Worm (Caenorhabditis elegans) whole organism, young adult: ENCODE measurements around the gene srlf-4.
A peak's percentile ranks its signal among the peaks of the same experiment; 100 is the strongest.

Source experiments
- B0336.3 ChIP-seq: fragments of 200-800 bp; sonication (Bioruptor generic); IDR thresholded peaks from 2 replicates; pipeline ENCODE4 v1.3.6; 2022; ENCODE audit warnings: missing genetic modification characterization, missing compliant biosample characterization
- C17E4.6 ChIP-seq: fragments of 200-800 bp; sonication (Bioruptor generic); IDR thresholded peaks from 2 replicates; pipeline ENCODE4 v1.3.6; 2022; ENCODE audit warnings: missing genetic modification reagents, missing genetic modification characterization, missing compliant biosample characterization
- F10E7.11 ChIP-seq: sonication (generic microtip); optimal IDR thresholded peaks from 2 replicates; lab custom pipeline; 2017; ENCODE audit warnings: mild to moderate bottlenecking, missing genetic modification characterization, moderate library complexity, missing compliant biosample characterization
- F22D6.2 ChIP-seq: sonication (generic microtip); optimal IDR thresholded peaks from 2 replicates; lab custom pipeline; 2016; ENCODE audit warnings: mild to moderate bottlenecking, missing genetic modification characterization, missing compliant biosample characterization
- F39B2.1 ChIP-seq: fragments of 200-800 bp; sonication (Bioruptor generic); IDR thresholded peaks from 2 replicates; pipeline ENCODE4 v1.3.6; 2022; ENCODE audit warnings: missing genetic modification reagents, missing genetic modification characterization, missing compliant biosample characterization
- F57A8.1 ChIP-seq: fragments of 200-800 bp; sonication (Bioruptor generic); optimal IDR thresholded peaks from 2 replicates; lab custom pipeline; 2018; ENCODE audit warnings: mild to moderate bottlenecking, missing genetic modification characterization, moderate library complexity, missing compliant biosample characterization
- Y53G8AR.9 ChIP-seq: fragments of 200-800 bp; sonication (Bioruptor generic); conservative IDR thresholded peaks from 2 replicates; pipeline ENCODE4 v1.3.6; 2022; ENCODE audit warnings: missing genetic modification reagents, missing genetic modification characterization, missing compliant biosample characterization
- Y67H2A.10 ChIP-seq: fragments of 200-800 bp; sonication (Bioruptor generic); conservative IDR thresholded peaks from 2 replicates; pipeline ENCODE4 v1.3.6; 2022; ENCODE audit warnings: missing genetic modification reagents, missing genetic modification characterization, missing compliant biosample characterization
- akir-1 ChIP-seq: fragments of 200-800 bp; sonication (Bioruptor generic); optimal IDR thresholded peaks from 2 replicates; lab custom pipeline; 2018; ENCODE audit warnings: mild to moderate bottlenecking, missing genetic modification characterization, moderate library complexity, missing compliant biosample characterization
- ama-1 ChIP-seq, 3 experiments: fragments of 150-350 bp in 1 of 3; sonication (generic microtip) in 2 of 3; optimal IDR thresholded peaks; 2 replicates each; lab custom pipeline; 2014 to 2018; ENCODE audit warnings: missing biosample characterization in 2 of 3, missing genetic modification characterization in 2 of 3, missing genetic modification reagents in 2 of 3
- athp-1 ChIP-seq: sonication (generic microtip); optimal IDR thresholded peaks from 2 replicates; lab custom pipeline; 2017; ENCODE audit warnings: mild to moderate bottlenecking, missing genetic modification characterization, missing compliant biosample characterization
- attf-6 ChIP-seq: fragments of 200-800 bp; sonication (Bioruptor generic); IDR thresholded peaks from 2 replicates; pipeline ENCODE4 v1.3.6; 2022; ENCODE audit warnings: missing genetic modification reagents, missing genetic modification characterization, missing compliant biosample characterization
- cebp-1 ChIP-seq, 2 experiments: fragments of 200-800 bp in 1 of 2; sonication (Bioruptor generic) in 1 of 2; sonication (generic microtip) in 1 of 2; IDR thresholded peaks in 1 of 2; optimal IDR thresholded peaks in 1 of 2; 2 replicates each; pipeline versions ENCODE4 v1.3.6 to Lab custom; 2017 to 2022; ENCODE audit warnings: missing compliant biosample characterization in 2 of 2, missing genetic modification characterization in 2 of 2, mild to moderate bottlenecking in 1 of 2, missing genetic modification reagents in 1 of 2, moderate library complexity in 1 of 2
- ceh-100 ChIP-seq: fragments of 200-800 bp; sonication (Bioruptor generic); IDR thresholded peaks from 2 replicates; pipeline ENCODE4 v1.3.6; 2022; ENCODE audit warnings: missing genetic modification reagents, missing genetic modification characterization, missing compliant biosample characterization
- ceh-79 ChIP-seq: sonication (generic microtip); optimal IDR thresholded peaks from 2 replicates; lab custom pipeline; 2017; ENCODE audit warnings: mild to moderate bottlenecking, missing genetic modification characterization, missing compliant biosample characterization
- ceh-91 ChIP-seq: fragments of 200-800 bp; sonication (Bioruptor generic); IDR thresholded peaks from 2 replicates; pipeline ENCODE4 v1.3.6; 2022; ENCODE audit warnings: missing genetic modification reagents, missing genetic modification characterization, missing compliant biosample characterization
- dpl-1 ChIP-seq: fragments of 150-350 bp; optimal IDR thresholded peaks from 2 replicates; lab custom pipeline; 2014; ENCODE audit warnings: missing biosample characterization, missing genetic modification reagents, missing genetic modification characterization
- egrh-3 ChIP-seq: fragments of 200-800 bp; sonication (Bioruptor generic); IDR thresholded peaks from 2 replicates; pipeline ENCODE4 v1.3.6; 2022; ENCODE audit warnings: missing genetic modification reagents, missing genetic modification characterization, missing compliant biosample characterization
- ekl-4 ChIP-seq: fragments of 200-800 bp; sonication (Bioruptor generic); IDR thresholded peaks from 2 replicates; pipeline ENCODE4 v1.3.6; 2022; ENCODE audit warnings: missing genetic modification reagents, missing genetic modification characterization, missing compliant biosample characterization
- him-1 ChIP-seq: sonication (generic microtip); optimal IDR thresholded peaks from 2 replicates; lab custom pipeline; 2016; ENCODE audit warnings: missing genotype, missing genetic modification reagents, missing genetic modification characterization, missing compliant biosample characterization
- hmg-20 ChIP-seq: fragments of 200-800 bp; sonication (Bioruptor generic); IDR thresholded peaks from 2 replicates; pipeline ENCODE4 v1.3.6; 2022; ENCODE audit warnings: missing genetic modification reagents, missing genetic modification characterization, missing compliant biosample characterization
- lir-1 ChIP-seq: fragments of 200-800 bp; sonication (Bioruptor generic); conservative IDR thresholded peaks from 2 replicates; pipeline ENCODE4 v1.3.6; 2022; ENCODE audit warnings: missing genetic modification reagents, missing genetic modification characterization, missing compliant biosample characterization
- lsl-1 ChIP-seq: fragments of 200-800 bp; sonication (Bioruptor generic); optimal IDR thresholded peaks from 2 replicates; lab custom pipeline; 2018; ENCODE audit warnings: mild to moderate bottlenecking, missing genetic modification characterization, moderate library complexity, missing compliant biosample characterization
- madf-3 ChIP-seq: fragments of 200-800 bp; sonication (Bioruptor generic); IDR thresholded peaks from 2 replicates; pipeline ENCODE4 v1.3.6; 2022; ENCODE audit warnings: missing genetic modification reagents, missing genetic modification characterization, missing compliant biosample characterization
- mes-4 ChIP-seq: sonication (generic microtip); optimal IDR thresholded peaks from 2 replicates; lab custom pipeline; 2016; ENCODE audit warnings: missing genotype, missing genetic modification characterization, missing compliant biosample characterization
- mxl-1 ChIP-seq: sonication (generic microtip); optimal IDR thresholded peaks from 2 replicates; lab custom pipeline; 2016; ENCODE audit warnings: missing genetic modification characterization, missing compliant biosample characterization
- nhr-120 ChIP-seq: fragments of 200-800 bp; sonication (Bioruptor generic); IDR thresholded peaks from 2 replicates; pipeline ENCODE4 v1.3.6; 2022; ENCODE audit warnings: missing genetic modification characterization, missing compliant biosample characterization
- nhr-179 ChIP-seq: sonication (generic microtip); optimal IDR thresholded peaks from 2 replicates; lab custom pipeline; 2016; ENCODE audit warnings: mild to moderate bottlenecking, missing genetic modification characterization, missing compliant biosample characterization
- nhr-80 ChIP-seq: sonication (generic microtip); optimal IDR thresholded peaks from 2 replicates; lab custom pipeline; 2016; ENCODE audit warnings: missing genetic modification characterization, missing compliant biosample characterization
- repo-1 ChIP-seq: sonication (generic microtip); optimal IDR thresholded peaks from 2 replicates; lab custom pipeline; 2017; ENCODE audit warnings: mild to moderate bottlenecking, missing genetic modification characterization, missing compliant biosample characterization
- sea-2 ChIP-seq: fragments of 200-800 bp; sonication (Bioruptor generic); IDR thresholded peaks from 2 replicates; pipeline ENCODE4 v1.3.6; 2022; ENCODE audit warnings: missing genetic modification characterization, missing compliant biosample characterization
- snpc-4 ChIP-seq, 5 experiments: fragments of 150-350 bp in 1 of 5; sonication (generic microtip) in 4 of 5; optimal IDR thresholded peaks; 2 replicates each; lab custom pipeline; 2014 to 2018; ENCODE audit warnings: missing genetic modification characterization in 5 of 5, missing biosample characterization in 3 of 5, antibody characterized with exemption in 2 of 5, mild to moderate bottlenecking in 2 of 5, missing compliant biosample characterization in 2 of 5, missing genotype in 2 of 5, moderate library complexity in 2 of 5, missing genetic modification reagents in 1 of 5
- tbp1 ChIP-seq: fragments of 200-800 bp; sonication (Bioruptor generic); optimal IDR thresholded peaks from 2 replicates; lab custom pipeline; 2018; ENCODE audit warnings: mild to moderate bottlenecking, missing genetic modification characterization, missing compliant biosample characterization
- tlf-1 ChIP-seq: fragments of 200-800 bp; sonication (Bioruptor generic); optimal IDR thresholded peaks from 2 replicates; lab custom pipeline; 2018; ENCODE audit warnings: mild to moderate bottlenecking, missing genetic modification characterization, missing compliant biosample characterization
- ztf-18 ChIP-seq: sonication (generic microtip); optimal IDR thresholded peaks from 2 replicates; lab custom pipeline; 2016; ENCODE audit warnings: missing genotype, mild to moderate bottlenecking, missing genetic modification characterization, missing compliant biosample characterization
- ztf-3 ChIP-seq: fragments of 200-800 bp; sonication (Bioruptor generic); optimal IDR thresholded peaks from 2 replicates; lab custom pipeline; 2018; ENCODE audit warnings: mild to moderate bottlenecking, missing genetic modification characterization, missing compliant biosample characterization
- ztf-6 ChIP-seq: fragments of 200-800 bp; sonication (Bioruptor generic); IDR thresholded peaks from 2 replicates; pipeline ENCODE4 v1.3.6; 2022; ENCODE audit warnings: missing genetic modification reagents, missing genetic modification characterization, missing compliant biosample characterization

The srlf-4 gene

ce11 chrIV:12969141-12969540 lies 44.9 kb upstream of the srlf-4 start, which contains the start of gene F55G11.2:
Gene F55G11.2, minus strand, starts transcription at chrIV:12969289.
- TF ChIP-seq mxl-1 (tag; lab: Kevin White, UChicago) (no peak), nhr-80 (tag; lab: Kevin White, UChicago) (peak; percentile 55)

DNA sequence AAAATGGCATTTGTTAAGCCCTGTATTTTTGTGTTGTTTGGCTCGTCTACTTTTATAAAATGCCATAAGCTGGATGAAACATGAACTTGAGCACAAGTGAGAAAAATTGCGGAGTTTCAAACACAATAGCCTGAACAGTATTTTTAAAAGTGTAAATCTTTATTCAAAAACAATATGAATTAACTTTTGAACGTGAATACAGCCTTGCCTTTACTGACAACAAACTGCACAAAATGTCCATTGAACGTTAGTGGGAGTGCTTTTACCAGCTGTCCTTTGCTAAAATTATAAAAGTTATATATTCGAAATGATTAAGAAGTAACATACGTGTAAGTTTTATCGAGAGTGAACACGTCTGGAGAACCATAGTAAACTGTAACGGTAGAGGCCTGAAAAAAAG lies 43.1 kb upstream of the srlf-4 start:
- TF ChIP-seq ceh-100 (GFP tag; lab: Robert Waterston, UW) (no peak), lsl-1 (GFP tag; lab: Kevin White, UChicago) (no peak), lir-1 (GFP tag; lab: Robert Waterston, UW) (no peak), nhr-179 (tag; lab: Kevin White, UChicago) (no peak), Y53G8AR.9 (GFP tag; lab: Robert Waterston, UW) (no peak), snpc-4 (GFP tag; optimal IDR thresholded peaks at IDR 0.05; lab: Kevin White, UChicago) (no peak), snpc-4 (tag; optimal IDR thresholded peaks at IDR 0.05; lab: Kevin White, UChicago) (no peak), him-1 (no peak), madf-3 (no peak), ceh-91 (GFP tag; lab: Robert Waterston, UW) (no peak), ceh-79 (tag; lab: Kevin White, UChicago) (no peak), ekl-4 (GFP tag; lab: Robert Waterston, UW) (no peak), akir-1 (no peak), nhr-120 (GFP tag; lab: Robert Waterston, UW) (no peak), ztf-6 (GFP tag; lab: Robert Waterston, UW) (no peak), ztf-18 (no peak), attf-6 (GFP tag; lab: Robert Waterston, UW) (no peak), athp-1 (tag; lab: Kevin White, UChicago) (no peak)

DNA sequence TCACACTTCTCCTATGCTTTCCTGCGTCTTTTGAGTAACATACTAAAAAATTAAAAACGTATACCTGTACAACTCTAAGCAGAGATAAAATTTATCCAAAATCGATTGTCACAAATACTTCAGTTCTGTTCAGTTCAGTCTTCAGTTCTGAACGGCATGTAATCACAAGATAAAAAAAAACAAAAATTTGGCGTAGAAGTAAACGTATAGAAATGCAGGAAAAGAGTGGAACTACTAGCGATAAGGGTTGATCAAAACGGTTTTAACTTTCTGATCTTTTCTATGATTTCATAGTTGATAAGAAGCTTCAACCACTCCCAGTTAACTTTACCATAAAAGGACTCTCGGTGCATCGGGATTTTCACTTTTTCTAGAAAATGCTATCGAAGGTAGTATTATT lies 40.8 kb upstream of the srlf-4 start, which contains the start of gene dod-22:
Gene dod-22 (plus strand): TSS at position 301 of the 400 bp plus-strand sequence.
- TF ChIP-seq hmg-20 (GFP tag; lab: Robert Waterston, UW): no peak
- no peak for TF ChIP-seq F22D6.2 (tag; lab: Kevin White, UChicago)

- TF ChIP-seq nhr-80 (tag; lab: Kevin White, UChicago): peak; percentile 5
- TF ChIP-seq F39B2.1 (GFP tag; lab: Robert Waterston, UW): no peak
- TF ChIP-seq ztf-3 (GFP tag; lab: Kevin White, UChicago): no peak
- TF ChIP-seq madf-3: no peak
Measured at ce11 chrIV:12964648-12965047, 40.4 kb upstream of the srlf-4 start.

DNA sequence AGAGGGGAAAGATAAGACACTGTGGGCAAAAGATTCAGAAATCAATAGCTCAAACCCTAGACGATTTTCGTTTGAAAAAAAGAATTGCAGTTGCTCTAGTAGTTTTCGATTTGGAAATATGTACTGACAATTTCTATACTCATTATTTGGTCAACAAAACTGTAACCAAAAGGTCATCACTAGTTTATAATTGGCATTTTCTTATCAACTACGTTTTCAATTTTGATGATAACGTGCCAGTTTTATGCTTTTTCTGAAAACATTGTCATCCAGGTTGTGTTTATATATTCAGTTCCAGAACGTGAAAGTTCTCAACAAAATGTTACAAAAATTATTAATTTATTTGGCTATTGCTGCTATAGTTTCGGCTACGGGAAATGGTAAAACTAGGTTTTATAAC lies 38.3 kb upstream of the srlf-4 start, which contains the start of gene F55G11.8:
Gene F55G11.8 (plus strand): TSS at position 245 of the 400 bp plus-strand sequence.
- no peak for TF ChIP-seq F10E7.11 (tag; lab: Kevin White, UChicago)
- TF ChIP-seq nhr-80 (tag; lab: Kevin White, UChicago): peak; percentile 34

ce11 chrIV:12960136-12960535 lies 35.9 kb upstream of the srlf-4 start, which contains the start of gene F55G11.7:
Gene F55G11.7, plus strand, starts transcription at chrIV:12960436.
- TF ChIP-seq Y67H2A.10 (GFP tag; lab: Robert Waterston, UW): no peak
- no peak for TF ChIP-seq C17E4.6
- no peak for TF ChIP-seq dpl-1 (GFP tag; lab: Kevin White, UChicago)
- no peak for TF ChIP-seq F39B2.1 (GFP tag; lab: Robert Waterston, UW)
- TF ChIP-seq F22D6.2 (tag; lab: Kevin White, UChicago): no peak
- TF ChIP-seq B0336.3 (GFP tag; lab: Robert Waterston, UW): no peak
- no peak for TF ChIP-seq tbp1
- TF ChIP-seq ceh-91 (GFP tag; lab: Robert Waterston, UW): no peak
- no peak for TF ChIP-seq ama-1 (optimal IDR thresholded peaks at IDR 0.05; lab: Kevin White, UChicago)
- no peak for TF ChIP-seq ama-1 (GFP tag; optimal IDR thresholded peaks at IDR 0.05; lab: Kevin White, UChicago)
- no peak for TF ChIP-seq lsl-1 (GFP tag; lab: Kevin White, UChicago)
- TF ChIP-seq egrh-3 (GFP tag; lab: Robert Waterston, UW): no peak
- no peak for TF ChIP-seq mes-4
- TF ChIP-seq F57A8.1 (GFP tag; lab: Kevin White, UChicago): no peak
- no peak for TF ChIP-seq cebp-1 (GFP tag; IDR thresholded peaks at IDR 0.05; lab: Robert Waterston, UW)
- TF ChIP-seq cebp-1 (tag; optimal IDR thresholded peaks at IDR 0.05; lab: Kevin White, UChicago): no peak
- TF ChIP-seq repo-1 (tag; lab: Kevin White, UChicago): no peak
- TF ChIP-seq tlf-1 (GFP tag; lab: Kevin White, UChicago): no peak
- no peak for TF ChIP-seq hmg-20 (GFP tag; lab: Robert Waterston, UW)
- no peak for TF ChIP-seq sea-2 (GFP tag; lab: Robert Waterston, UW)
- TF ChIP-seq, all 124 proteins: peak for 0
